Worm (Caenorhabditis elegans) whole organism, mixed stage, embryonic: ENCODE measurements around the gene rpc-1.

Experiments
- M03D4.4 ChIP-seq: sonication (generic microtip); optimal IDR thresholded peaks from 2 replicates; lab custom pipeline; 2017; ENCODE audit warnings: mild to moderate bottlenecking, missing genetic modification characterization, missing compliant biosample characterization
- bed-3 ChIP-seq: fragments of 200-800 bp; sonication (Bioruptor generic); optimal IDR thresholded peaks from 3 replicates; lab custom pipeline; 2018; ENCODE audit warnings: mild to moderate bottlenecking, missing genetic modification characterization, moderate library complexity, missing compliant biosample characterization
- ceh-39 ChIP-seq: fragments of 150-350 bp; optimal IDR thresholded peaks from 2 replicates; lab custom pipeline; 2014; ENCODE audit warnings: missing biosample characterization, missing genetic modification characterization
- ceh-83 ChIP-seq: fragments of 200-800 bp; sonication (Bioruptor generic); optimal IDR thresholded peaks from 2 replicates; lab custom pipeline; 2018; ENCODE audit warnings: mild to moderate bottlenecking, missing genetic modification characterization, missing compliant biosample characterization
- cnd-1 ChIP-seq: fragments of 200-800 bp; sonication (Bioruptor generic); optimal IDR thresholded peaks from 2 replicates; lab custom pipeline; 2018; ENCODE audit warnings: mild to moderate bottlenecking, missing genetic modification characterization, missing compliant biosample characterization
- drap-1 ChIP-seq: fragments of 200-800 bp; sonication (Bioruptor generic); optimal IDR thresholded peaks from 3 replicates; lab custom pipeline; 2018; ENCODE audit warnings: mild to moderate bottlenecking, missing genetic modification characterization, missing compliant biosample characterization
- elt-1 ChIP-seq: sonication (generic microtip); optimal IDR thresholded peaks from 2 replicates; lab custom pipeline; 2017; ENCODE audit warnings: missing genetic modification characterization, mild to moderate bottlenecking, missing compliant biosample characterization, antibody characterized with exemption, moderate library complexity, borderline replicate concordance; ENCODE audit not compliant: insufficient read depth
- elt-3 ChIP-seq: fragments of 150-350 bp; optimal IDR thresholded peaks from 2 replicates; lab custom pipeline; 2014; ENCODE audit warnings: missing biosample characterization, missing genetic modification characterization
- flh-1 ChIP-seq: fragments of 200-800 bp; sonication (Bioruptor generic); optimal IDR thresholded peaks from 2 replicates; lab custom pipeline; 2018; ENCODE audit warnings: mild to moderate bottlenecking, missing genetic modification characterization, moderate library complexity, missing compliant biosample characterization
- ham-2 ChIP-seq: fragments of 200-800 bp; sonication (Bioruptor generic); optimal IDR thresholded peaks from 2 replicates; lab custom pipeline; 2018; ENCODE audit warnings: mild to moderate bottlenecking, missing genetic modification characterization, missing compliant biosample characterization
- hlh-1 ChIP-seq: fragments of 150-350 bp; optimal IDR thresholded peaks from 2 replicates; lab custom pipeline; 2014; ENCODE audit warnings: missing biosample characterization, missing genetic modification reagents, missing genetic modification characterization
- lin-13 ChIP-seq: fragments of 150-350 bp; optimal IDR thresholded peaks from 2 replicates; lab custom pipeline; 2014; ENCODE audit warnings: missing biosample characterization, missing genetic modification characterization
- lsy-2 ChIP-seq: fragments of 150-350 bp; optimal IDR thresholded peaks from 2 replicates; lab custom pipeline; 2014; ENCODE audit warnings: missing biosample characterization, missing genetic modification characterization
- mab-5 ChIP-seq: fragments of 150-350 bp; optimal IDR thresholded peaks from 2 replicates; lab custom pipeline; 2014; ENCODE audit warnings: missing biosample characterization, missing genetic modification characterization
- mep-1 ChIP-seq: fragments of 150-350 bp; optimal IDR thresholded peaks from 2 replicates; lab custom pipeline; 2017; ENCODE audit warnings: missing biosample characterization, missing genetic modification reagents, missing genetic modification characterization, inconsistent platforms
- mls-2 ChIP-seq: sonication (generic microtip); optimal IDR thresholded peaks from 2 replicates; lab custom pipeline; 2016; ENCODE audit warnings: mild to moderate bottlenecking, missing genetic modification characterization, moderate library complexity, missing compliant biosample characterization
- nhr-12 ChIP-seq: fragments of 150-350 bp; optimal IDR thresholded peaks from 2 replicates; lab custom pipeline; 2014; ENCODE audit warnings: missing biosample characterization, missing genetic modification characterization
- nhr-2 ChIP-seq: fragments of 150-350 bp; optimal IDR thresholded peaks from 2 replicates; lab custom pipeline; 2014; ENCODE audit warnings: missing biosample characterization, missing genetic modification characterization
- nhr-237 ChIP-seq: fragments of 150-350 bp; optimal IDR thresholded peaks from 2 replicates; lab custom pipeline; 2014; ENCODE audit warnings: missing biosample characterization, missing genetic modification characterization
- nhr-28 ChIP-seq: fragments of 150-350 bp; optimal IDR thresholded peaks from 2 replicates; lab custom pipeline; 2014; ENCODE audit warnings: missing biosample characterization, missing genetic modification characterization
- nhr-76 ChIP-seq: sonication (generic microtip); optimal IDR thresholded peaks from 2 replicates; lab custom pipeline; 2017; ENCODE audit warnings: missing biosample characterization, missing genetic modification characterization
- pha-4 ChIP-seq: fragments of 150-350 bp; optimal IDR thresholded peaks from 2 replicates; lab custom pipeline; 2018; ENCODE audit warnings: missing biosample characterization, missing genetic modification reagents, missing genetic modification characterization
- sem-2 ChIP-seq: fragments of 200-800 bp; sonication (Bioruptor generic); optimal IDR thresholded peaks from 2 replicates; lab custom pipeline; 2018; ENCODE audit warnings: mild to moderate bottlenecking, missing genetic modification characterization, missing compliant biosample characterization
- tbx-8 ChIP-seq: fragments of 200-800 bp; sonication (Bioruptor generic); optimal IDR thresholded peaks from 2 replicates; lab custom pipeline; 2018; ENCODE audit warnings: mild to moderate bottlenecking, missing genetic modification characterization, moderate library complexity, missing compliant biosample characterization
- unc-120 ChIP-seq: sonication (generic microtip); optimal IDR thresholded peaks from 2 replicates; lab custom pipeline; 2017; ENCODE audit warnings: missing genetic modification characterization, missing compliant biosample characterization; ENCODE audit not compliant: poor library complexity, severe bottlenecking
- unc-39 ChIP-seq: fragments of 150-350 bp; optimal IDR thresholded peaks from 2 replicates; lab custom pipeline; 2014; ENCODE audit warnings: missing biosample characterization, missing genetic modification characterization
- zip-8 ChIP-seq: fragments of 150-350 bp; optimal IDR thresholded peaks from 2 replicates; lab custom pipeline; 2014; ENCODE audit warnings: missing biosample characterization, missing genetic modification characterization
- ztf-11 ChIP-seq: fragments of 150-350 bp; optimal IDR thresholded peaks from 2 replicates; lab custom pipeline; 2014; ENCODE audit warnings: missing biosample characterization, missing genetic modification characterization

The rpc-1 gene

ce11 chrIV:7184597-7184996, 19.0 kb upstream of the rpc-1 start, which contains the start of gene clec-179:
Gene clec-179, minus strand, starts transcription at chrIV:7184697.
- no peak for TF ChIP-seq nhr-76 (tag; lab: Kevin White, UChicago)
- TF ChIP-seq unc-120 (tag; lab: Kevin White, UChicago): no peak
- TF ChIP-seq flh-1 (GFP tag; lab: Kevin White, UChicago): no peak
- TF ChIP-seq unc-39 (tag; lab: Kevin White, UChicago): no peak
- TF ChIP-seq nhr-12 (tag; lab: Kevin White, UChicago): no peak
- no peak for TF ChIP-seq nhr-2
- TF ChIP-seq M03D4.4 (tag; lab: Kevin White, UChicago): no peak
- no peak for TF ChIP-seq mls-2
- no peak for TF ChIP-seq lin-13 (tag; lab: Kevin White, UChicago)
- no peak for TF ChIP-seq nhr-237 (tag; lab: Kevin White, UChicago)
- no peak for TF ChIP-seq ham-2 (GFP tag; lab: Kevin White, UChicago)
- TF ChIP-seq bed-3 (GFP tag; lab: Kevin White, UChicago): no peak
- no peak for TF ChIP-seq elt-1 (tag; lab: Kevin White, UChicago)

ce11 chrIV:7182818-7183217, 17.3 kb upstream of the rpc-1 start:
- no peak for TF ChIP-seq bed-3 (GFP tag; lab: Kevin White, UChicago)
- TF ChIP-seq tbx-8: no peak
- TF ChIP-seq unc-39 (tag; lab: Kevin White, UChicago): no peak
- TF ChIP-seq sem-2: no peak
- TF ChIP-seq mls-2: no peak
- no peak for TF ChIP-seq ham-2 (GFP tag; lab: Kevin White, UChicago)
- no peak for TF ChIP-seq ceh-39 (tag; lab: Kevin White, UChicago)
- no peak for TF ChIP-seq elt-3 (tag; lab: Kevin White, UChicago)
- TF ChIP-seq drap-1 (GFP tag; lab: Kevin White, UChicago): no peak

ce11 chrIV:7180304-7180703, 14.8 kb upstream of the rpc-1 start, which contains the start of gene cest-10:
Gene cest-10, plus strand, starts transcription at chrIV:7180557.
- TF ChIP-seq zip-8 (tag; lab: Kevin White, UChicago): no peak
- no peak for TF ChIP-seq ham-2 (GFP tag; lab: Kevin White, UChicago)
- no peak for TF ChIP-seq nhr-28
- TF ChIP-seq hlh-1 (tag; lab: Kevin White, UChicago): no peak

- no peak for TF ChIP-seq ceh-83 (GFP tag; lab: Kevin White, UChicago)
Measured at ce11 chrIV:7178942-7179341, 13.4 kb upstream of the rpc-1 start, which contains the start of gene C42D4.3. Gene C42D4.3, plus strand, starts transcription at chrIV:7179239.

ce11 chrIV:7176887-7177286, 11.3 kb upstream of the rpc-1 start, which contains the start of gene str-44:
Gene str-44, plus strand, starts transcription at chrIV:7177187.
- TF ChIP-seq M03D4.4 (tag; lab: Kevin White, UChicago) (no peak), cnd-1 (tag; lab: Kevin White, UChicago) (no peak), nhr-28 (no peak), hlh-1 (tag; lab: Kevin White, UChicago) (no peak), mls-2 (no peak), ztf-11 (tag; lab: Kevin White, UChicago) (no peak), ceh-39 (tag; lab: Kevin White, UChicago) (no peak), elt-1 (tag; lab: Kevin White, UChicago) (no peak), mep-1 (tag; lab: Kevin White, UChicago) (no peak)

- TF ChIP-seq ceh-39 (tag; lab: Kevin White, UChicago): no peak
- no peak for TF ChIP-seq lin-13 (tag; lab: Kevin White, UChicago)
- no peak for TF ChIP-seq nhr-237 (tag; lab: Kevin White, UChicago)
- no peak for TF ChIP-seq flh-1 (GFP tag; lab: Kevin White, UChicago)
- no peak for TF ChIP-seq sem-2
- TF ChIP-seq drap-1 (GFP tag; lab: Kevin White, UChicago): no peak
- TF ChIP-seq zip-8 (tag; lab: Kevin White, UChicago): no peak
- TF ChIP-seq nhr-76 (tag; lab: Kevin White, UChicago): no peak
- TF ChIP-seq mls-2: no peak
- no peak for TF ChIP-seq ceh-83 (GFP tag; lab: Kevin White, UChicago)
- TF ChIP-seq unc-39 (tag; lab: Kevin White, UChicago): no peak
- no peak for TF ChIP-seq lsy-2 (tag; lab: Kevin White, UChicago)
- no peak for TF ChIP-seq mab-5 (tag; lab: Kevin White, UChicago)
- no peak for TF ChIP-seq pha-4 (tag; lab: Kevin White, UChicago)
- TF ChIP-seq elt-1 (tag; lab: Kevin White, UChicago): no peak
- TF ChIP-seq cnd-1 (tag; lab: Kevin White, UChicago): no peak
- TF ChIP-seq unc-120 (tag; lab: Kevin White, UChicago): no peak
Measured at ce11 chrIV:7175346-7175745, 9.8 kb upstream of the rpc-1 start, which contains the start of gene C42D4.19. Gene C42D4.19, plus strand, starts transcription at chrIV:7175646.
